Fruit fly (Drosophila melanogaster): Measurements from ENCODE around the gene Liprin-alpha.

Liprin-alpha gene

DNA sequence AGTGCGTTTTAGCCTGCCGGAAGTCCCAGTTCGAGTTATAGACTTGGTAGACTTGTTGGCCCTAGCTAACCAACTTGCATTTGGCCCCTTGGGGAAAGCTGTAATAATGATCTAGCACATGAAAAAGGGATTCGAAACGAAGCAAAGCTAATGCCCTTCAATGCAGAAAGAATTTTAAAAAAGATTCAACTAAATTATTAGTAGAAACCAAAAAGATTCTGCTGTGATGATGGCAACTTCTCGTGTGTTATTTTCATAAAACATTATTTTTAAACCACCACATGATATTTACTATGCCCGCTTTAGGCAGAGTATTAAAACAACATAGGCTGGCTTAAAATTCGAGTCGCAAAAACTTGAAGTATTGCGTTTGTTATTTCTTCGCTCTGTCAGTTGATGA is 31.7 kb upstream of the Liprin-alpha start (continued):
- TF ChIP-seq Hr4 (GFP tag; optimal IDR thresholded peaks at IDR 0.05): peak; percentile 45
- peak; percentile 9 for TF ChIP-seq Eip75B (GFP tag; optimal IDR thresholded peaks at IDR 0.05)
- peak; percentile 42 for TF ChIP-seq CG32006 (GFP tag; optimal IDR thresholded peaks at IDR 0.05)
- TF ChIP-seq fkh (GFP tag; optimal IDR thresholded peaks at IDR 0.05): no peak
- peak; percentile 52; the same call in 2 of the 3 replicates for TF ChIP-seq CG6163 (GFP tag; IDR thresholded peaks at IDR 0.05)
- TF ChIP-seq topi (GFP tag; optimal IDR thresholded peaks at IDR 0.05): no peak

DNA sequence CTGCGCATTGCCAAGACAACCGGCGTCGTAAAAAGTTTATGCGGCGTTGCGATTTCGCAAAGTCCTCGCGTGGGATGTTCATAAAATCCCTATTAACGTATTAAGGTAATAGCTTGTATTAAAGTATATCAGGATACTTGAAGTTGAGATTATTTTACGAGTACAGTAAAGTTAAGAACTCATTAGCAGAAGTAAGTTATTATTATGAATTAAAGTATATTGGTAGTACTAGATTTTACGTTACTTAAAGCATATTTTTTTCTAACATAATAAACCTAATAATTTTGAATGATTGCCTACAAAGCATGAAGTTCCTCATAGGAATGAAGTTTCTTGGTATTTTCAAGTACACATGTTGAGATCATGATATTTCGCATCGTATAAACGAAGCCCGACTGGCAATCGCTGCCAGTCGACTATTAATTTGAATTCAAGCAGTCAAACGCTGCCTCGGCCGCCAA is 29.9 kb upstream of the Liprin-alpha start:
- TF ChIP-seq Hr39 (GFP tag; optimal IDR thresholded peaks at IDR 0.05) (peak; percentile 6), CG7368 (GFP tag; optimal IDR thresholded peaks at IDR 0.05) (no peak), achi (GFP tag; optimal IDR thresholded peaks at IDR 0.05) (peak; percentile 59), CG6808 (GFP tag; optimal IDR thresholded peaks at IDR 0.05) (peak; percentile 81), CG8119 (GFP tag; IDR thresholded peaks at IDR 0.05) (peak; percentile 74), CG3919 (GFP tag; optimal IDR thresholded peaks at IDR 0.05) (peak; percentile 68), ss (GFP tag; optimal IDR thresholded peaks at IDR 0.05) (peak; percentile 74 to 75), svp (GFP tag) (peak; percentile 81), CG10669 (GFP tag; optimal IDR thresholded peaks at IDR 0.05) (peak; percentile 62), Eip78C (GFP tag) (peak; percentile 95), esn (GFP tag; optimal IDR thresholded peaks at IDR 0.05) (peak; percentile 64), pdm3 (GFP tag; optimal IDR thresholded peaks at IDR 0.05) (peak; percentile 58), OdsH (GFP tag; optimal IDR thresholded peaks at IDR 0.05) (peak; percentile 60), eg (GFP tag; IDR thresholded peaks at IDR 0.05) (peak; percentile 42; the same call in 1 of the 3 replicates), CG1621 (tag; optimal IDR thresholded peaks at IDR 0.05) (no peak), Eip93F (GFP tag; optimal IDR thresholded peaks at IDR 0.05) (no peak), Met (GFP tag; optimal IDR thresholded peaks at IDR 0.05) (peak; percentile 65), CG9139 (GFP tag; optimal IDR thresholded peaks at IDR 0.05) (peak; percentile 62), acj6 (GFP tag; optimal IDR thresholded peaks at IDR 0.05) (peak; percentile 51), Gug (GFP tag; IDR thresholded peaks at IDR 0.05) (peak; percentile 8; the same call in 1 of the 2 replicates), CG6163 (GFP tag; IDR thresholded peaks at IDR 0.05) (no peak), CG32006 (GFP tag; optimal IDR thresholded peaks at IDR 0.05) (peak; percentile 89), vri (GFP tag; optimal IDR thresholded peaks at IDR 0.05) (peak; percentile 20), Smox (GFP tag; optimal IDR thresholded peaks at IDR 0.05) (peak; percentile 33), CG15336 (GFP tag; IDR thresholded peaks at IDR 0.05) (peak; percentile 80), CG11294 (GFP tag; IDR thresholded peaks at IDR 0.05) (no peak), CG6854 (GFP tag; optimal IDR thresholded peaks at IDR 0.05) (peak; percentile 38), dsx (GFP tag; optimal IDR thresholded peaks at IDR 0.05; ENCODE audit: poor library complexity, severe bottlenecking) (peak; percentile 72), fd85E (GFP tag; optimal IDR thresholded peaks at IDR 0.05) (no peak), Sox102F (GFP tag; optimal IDR thresholded peaks at IDR 0.05) (peak; percentile 36), CG8632 (GFP tag; optimal IDR thresholded peaks at IDR 0.05) (peak; percentile 50), Ets96B (tag; optimal IDR thresholded peaks at IDR 0.05) (peak; percentile 69), CG6276 (GFP tag; optimal IDR thresholded peaks at IDR 0.05) (peak; percentile 82), CG4318 (GFP tag; optimal IDR thresholded peaks at IDR 0.05) (peak; percentile 65), Hr4 (GFP tag; optimal IDR thresholded peaks at IDR 0.05) (peak; percentile 72), lz (GFP tag; optimal IDR thresholded peaks at IDR 0.05) (peak; percentile 49), Eip75B (GFP tag; optimal IDR thresholded peaks at IDR 0.05) (peak; percentile 68), Lpt (GFP tag; optimal IDR thresholded peaks at IDR 0.05) (peak; percentile 64), spab (GFP tag; optimal IDR thresholded peaks at IDR 0.05) (peak; percentile 64), salr (GFP tag; optimal IDR thresholded peaks at IDR 0.05) (peak in 1 of 2 experiments; percentile 79), dac (GFP tag; optimal IDR thresholded peaks at IDR 0.05) (peak; percentile 56), CG31627 (GFP tag; optimal IDR thresholded peaks at IDR 0.05) (peak; percentile 29), CG11762 (GFP tag; optimal IDR thresholded peaks at IDR 0.05; ENCODE audit: insufficient read depth) (peak; percentile 34), Sox14 (GFP tag; optimal IDR thresholded peaks at IDR 0.05) (peak; percentile 26), topi (GFP tag; optimal IDR thresholded peaks at IDR 0.05) (peak; percentile 58), CG11902 (GFP tag; optimal IDR thresholded peaks at IDR 0.05) (no peak), CG16779 (tag; optimal IDR thresholded peaks at IDR 0.05) (no peak), net (GFP tag; optimal IDR thresholded peaks at IDR 0.05) (peak; percentile 68)

Data from whole organism, prepupa.